Fruit fly (Drosophila melanogaster): Measurements from ENCODE around the gene ATPsynB.

ATPsynB gene

DNA sequence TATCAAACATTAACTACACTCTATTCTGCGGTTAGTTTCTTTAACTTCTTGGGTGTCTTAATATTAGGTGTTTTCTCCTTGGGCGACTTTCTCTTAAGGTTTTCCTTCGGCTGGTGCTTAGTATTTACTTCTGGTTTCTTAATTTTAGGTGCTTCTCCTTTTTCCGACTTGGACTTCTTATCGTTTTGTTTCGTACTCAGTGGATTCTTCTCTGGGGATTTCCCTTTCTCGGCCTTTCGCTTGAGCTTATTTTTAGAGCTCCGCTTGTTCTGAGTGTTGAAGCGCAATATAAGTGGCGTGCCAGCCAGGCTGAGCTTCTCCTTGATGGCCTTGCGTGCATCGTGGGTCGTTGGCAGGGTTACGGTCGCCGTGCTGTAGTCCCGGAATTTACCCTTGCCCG, 12.0 kb upstream of the ATPsynB start:
- no peak for TF ChIP-seq woc (GFP tag; optimal IDR thresholded peaks at IDR 0.05)
- no peak for TF ChIP-seq Rel (GFP tag; optimal IDR thresholded peaks at IDR 0.05)
- TF ChIP-seq Rel (tag; optimal IDR thresholded peaks at IDR 0.05): peak; percentile 98
- TF ChIP-seq foxo (GFP tag; optimal IDR thresholded peaks at IDR 0.05): no peak
- TF ChIP-seq br (GFP tag; optimal IDR thresholded peaks at IDR 0.05): no peak
- TF ChIP-seq pan (optimal IDR thresholded peaks at IDR 0.05): no peak
- no peak for TF ChIP-seq sage (GFP tag; optimal IDR thresholded peaks at IDR 0.05)
- TF ChIP-seq sv (GFP tag; optimal IDR thresholded peaks at IDR 0.05): no peak

DNA sequence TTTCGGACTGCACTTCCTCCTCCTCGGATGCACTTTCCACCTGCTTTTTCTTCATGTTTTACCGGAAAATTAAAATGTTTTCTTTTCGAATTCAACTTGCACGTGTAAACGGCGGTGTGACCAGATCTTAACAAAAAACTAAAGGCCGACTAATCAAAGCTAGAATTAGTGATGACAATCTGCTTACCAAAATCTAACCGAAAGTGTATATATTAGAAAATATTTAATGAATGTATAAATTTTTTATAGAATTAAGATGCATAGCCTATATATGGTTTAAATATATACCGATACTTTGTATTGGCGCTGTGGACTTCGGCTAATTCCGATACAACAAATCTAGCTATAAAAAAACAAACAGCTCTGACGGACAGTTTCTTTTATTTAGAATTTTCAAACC, 10.9 kb upstream of the ATPsynB start, which contains the start of the genes CG18178 and CG14174:
Gene CG18178, minus strand, starts transcription at position 216 of the 400 bp plus-strand sequence.
Gene CG14174, plus strand, starts transcription at position 400 of the 400 bp plus-strand sequence.
- no peak for TF ChIP-seq dl (GFP tag; optimal IDR thresholded peaks at IDR 0.05; ENCODE audit: insufficient read depth in 1 of 2, partially characterized antibody in 2 of 2)
- TF ChIP-seq fru (GFP tag; optimal IDR thresholded peaks at IDR 0.05): no peak
- TF ChIP-seq Rel (GFP tag; optimal IDR thresholded peaks at IDR 0.05): no peak
- TF ChIP-seq Rel (tag; optimal IDR thresholded peaks at IDR 0.05): peak; percentile 82
- no peak for TF ChIP-seq N (GFP tag; optimal IDR thresholded peaks at IDR 0.05)
- TF ChIP-seq lola (GFP tag; optimal IDR thresholded peaks at IDR 0.05): no peak
- TF ChIP-seq Myc (optimal IDR thresholded peaks at IDR 0.05): peak; percentile 90
- no peak for TF ChIP-seq CG32264 (GFP tag; optimal IDR thresholded peaks at IDR 0.05)
- peak in 1 of 2 experiments; percentile 47 for TF ChIP-seq foxo (GFP tag; optimal IDR thresholded peaks at IDR 0.05)
- TF ChIP-seq pan (optimal IDR thresholded peaks at IDR 0.05): no peak
- peak; percentile 38 for TF ChIP-seq sv (GFP tag; optimal IDR thresholded peaks at IDR 0.05)
- TF ChIP-seq Dif (GFP tag; optimal IDR thresholded peaks at IDR 0.05; ENCODE audit: partially characterized antibody): no peak
- TF ChIP-seq psq (GFP tag; optimal IDR thresholded peaks at IDR 0.05): peak; percentile 63
- peak; percentile 70 for TF ChIP-seq CG9705 (GFP tag; optimal IDR thresholded peaks at IDR 0.05)
- no peak for TF ChIP-seq ey (GFP tag; optimal IDR thresholded peaks at IDR 0.05)
- no peak for TF ChIP-seq CrebA (GFP tag; optimal IDR thresholded peaks at IDR 0.05; ENCODE audit: borderline replicate concordance)
- no peak for TF ChIP-seq Jra (GFP tag; optimal IDR thresholded peaks at IDR 0.05)
- peak; percentile 73 for TF ChIP-seq Sp1 (GFP tag; optimal IDR thresholded peaks at IDR 0.05)
- no peak for TF ChIP-seq Vsx2 (GFP tag; optimal IDR thresholded peaks at IDR 0.05; ENCODE audit: partially characterized antibody)
- no peak for TF ChIP-seq br (GFP tag; optimal IDR thresholded peaks at IDR 0.05)
- TF ChIP-seq HLH106 (tag; optimal IDR thresholded peaks at IDR 0.05): peak; percentile 84
- TF ChIP-seq jim (GFP tag; optimal IDR thresholded peaks at IDR 0.05): no peak
- TF ChIP-seq GATAd (GFP tag; optimal IDR thresholded peaks at IDR 0.05): no peak
- TF ChIP-seq dsf (GFP tag; optimal IDR thresholded peaks at IDR 0.05; ENCODE audit: borderline replicate concordance): no peak
- no peak for TF ChIP-seq Mio (GFP tag; optimal IDR thresholded peaks at IDR 0.05)
- TF ChIP-seq usp (GFP tag; optimal IDR thresholded peaks at IDR 0.05): no peak
- TF ChIP-seq Abd-B (GFP tag; optimal IDR thresholded peaks at IDR 0.05): no peak
- TF ChIP-seq h (GFP tag; optimal IDR thresholded peaks at IDR 0.05): peak; percentile 39
- no peak for TF ChIP-seq Hnf4 (GFP tag; optimal IDR thresholded peaks at IDR 0.05)
- TF ChIP-seq sage (GFP tag; optimal IDR thresholded peaks at IDR 0.05): no peak
- no peak for TF ChIP-seq brk (GFP tag; optimal IDR thresholded peaks at IDR 0.05)
- TF ChIP-seq OdsH (GFP tag; optimal IDR thresholded peaks at IDR 0.05): peak; percentile 26
- no peak for TF ChIP-seq Hr83 (GFP tag; optimal IDR thresholded peaks at IDR 0.05; ENCODE audit: poor library complexity, severe bottlenecking)
- no peak for TF ChIP-seq tai (GFP tag; optimal IDR thresholded peaks at IDR 0.05)
- no peak for TF ChIP-seq woc (GFP tag; optimal IDR thresholded peaks at IDR 0.05)
- TF ChIP-seq Dfd (GFP tag; optimal IDR thresholded peaks at IDR 0.05): no peak
- peak; percentile 70 for TF ChIP-seq rgr (GFP tag; optimal IDR thresholded peaks at IDR 0.05)
- TF ChIP-seq dmrt93B (GFP tag; optimal IDR thresholded peaks at IDR 0.05): peak; percentile 48
- TF ChIP-seq Hr78 (GFP tag; optimal IDR thresholded peaks at IDR 0.05): no peak

DNA sequence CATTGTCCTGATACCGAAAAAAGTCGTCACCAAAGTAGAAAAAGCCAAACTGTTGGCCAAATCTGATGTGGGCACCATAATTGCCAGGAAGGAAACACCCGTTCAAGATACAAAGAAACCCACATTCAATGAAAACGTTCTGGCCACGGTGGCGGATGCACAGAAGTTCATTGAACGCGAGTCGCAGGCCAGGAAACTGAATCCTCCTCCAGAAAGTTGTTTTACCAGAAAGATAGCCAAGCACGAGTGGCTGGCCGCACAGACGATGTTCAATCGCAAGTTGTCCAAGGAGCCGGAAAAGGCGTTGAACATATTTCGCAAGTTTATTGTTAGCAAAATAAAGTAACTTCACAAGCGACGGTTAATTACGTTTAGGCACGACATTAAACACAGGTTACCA, 9.7 kb upstream of the ATPsynB start:
- no peak for TF ChIP-seq h (GFP tag; optimal IDR thresholded peaks at IDR 0.05)
- no peak for TF ChIP-seq dmrt93B (GFP tag; optimal IDR thresholded peaks at IDR 0.05)
- no peak for TF ChIP-seq Rel (GFP tag; optimal IDR thresholded peaks at IDR 0.05)
- no peak for TF ChIP-seq Rel (tag; optimal IDR thresholded peaks at IDR 0.05)
- TF ChIP-seq ey (GFP tag; optimal IDR thresholded peaks at IDR 0.05): no peak
- TF ChIP-seq Mio (GFP tag; optimal IDR thresholded peaks at IDR 0.05): no peak
- no peak for TF ChIP-seq sv (GFP tag; optimal IDR thresholded peaks at IDR 0.05)
- TF ChIP-seq lola (GFP tag; optimal IDR thresholded peaks at IDR 0.05): no peak
- no peak for TF ChIP-seq Jra (GFP tag; optimal IDR thresholded peaks at IDR 0.05)
- no peak for TF ChIP-seq Hnf4 (GFP tag; optimal IDR thresholded peaks at IDR 0.05)
- TF ChIP-seq Dif (GFP tag; optimal IDR thresholded peaks at IDR 0.05; ENCODE audit: partially characterized antibody): no peak

Data from whole organism, wandering third instar larva.